Worm (Caenorhabditis elegans): ENCODE results near the gene nhr-10.

DNA sequence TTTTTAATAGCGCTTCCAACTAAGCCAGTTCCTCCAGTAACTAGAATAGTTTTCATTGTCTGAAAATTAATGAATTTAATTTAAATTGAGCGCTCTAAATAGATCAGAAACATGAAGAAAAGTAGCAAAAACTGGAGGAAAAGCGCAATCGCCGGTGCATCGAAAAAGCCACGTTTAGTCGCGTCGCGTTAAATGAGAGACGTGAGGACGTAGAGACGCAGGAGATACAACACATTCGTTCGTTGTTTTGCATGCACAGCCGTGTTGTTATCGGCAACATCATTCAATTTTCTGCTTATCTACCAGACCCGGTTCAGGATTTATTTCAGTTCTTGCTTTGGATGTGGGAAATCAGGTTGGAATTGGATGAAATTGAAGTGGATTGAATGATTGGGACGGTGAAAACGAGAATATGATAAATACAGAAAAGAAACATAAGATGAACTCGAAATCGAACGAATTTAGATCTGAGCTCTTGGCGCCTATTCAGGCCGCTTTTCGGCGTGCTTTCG is 47.8 kb downstream of the nhr-10 start, which contains the start of gene ger-1:
- TF ChIP-seq nhr-77 (tag; optimal IDR thresholded peaks at IDR 0.05) (no peak), efl-1 (optimal IDR thresholded peaks at IDR 0.05) (no peak), efl-1 (GFP tag; optimal IDR thresholded peaks at IDR 0.05 in 1 of 2) (peak in 1 of 2 experiments; percentile 93), ama-1 (optimal IDR thresholded peaks at IDR 0.05) (no peak), lin-39 (tag; optimal IDR thresholded peaks at IDR 0.05) (no peak), C34B4.2 (tag; optimal IDR thresholded peaks at IDR 0.05) (no peak), nhr-71 (tag; optimal IDR thresholded peaks at IDR 0.05) (no peak), elt-3 (tag; optimal IDR thresholded peaks at IDR 0.05) (no peak)
